Worm (Caenorhabditis elegans): ENCODE measurements around the gene enu-3.1.

The enu-3.1 gene

ce11 chrIII:10407198-10407663 is 28.8 kb upstream of the enu-3.1 start, which contains the start of gene hat-1:
hat-1 (minus strand) TSS chrIII:10407248.
- peak; percentile 92 for TF ChIP-seq zfp-2 (tag; optimal IDR thresholded peaks at IDR 0.05)
- no peak for TF ChIP-seq fos-1 (tag; optimal IDR thresholded peaks at IDR 0.05)
- TF ChIP-seq ceh-28 (tag; optimal IDR thresholded peaks at IDR 0.05): peak; percentile 25
- peak; percentile 45 for TF ChIP-seq Y5F2A.4 (GFP tag; optimal IDR thresholded peaks at IDR 0.05)
- TF ChIP-seq daf-12 (tag; optimal IDR thresholded peaks at IDR 0.05): no peak
- peak; percentile 94 for TF ChIP-seq lin-38 (GFP tag; IDR thresholded peaks at IDR 0.05)
- peak; percentile 89 for TF ChIP-seq nhr-25 (tag; optimal IDR thresholded peaks at IDR 0.05; ENCODE audit: borderline replicate concordance, insufficient read depth)
- peak; percentile 76; the same call in 1 of the 2 replicates for TF ChIP-seq lin-1 (GFP tag; IDR thresholded peaks at IDR 0.05)
- peak; percentile 93 for TF ChIP-seq dmd-6 (GFP tag; IDR thresholded peaks at IDR 0.05)
- peak; percentile 94 for TF ChIP-seq arid-1 (GFP tag; conservative IDR thresholded peaks at IDR 0.05)
- peak; percentile 57 for TF ChIP-seq jun-1 (tag; optimal IDR thresholded peaks at IDR 0.05)
- no peak for TF ChIP-seq nhr-237 (tag; optimal IDR thresholded peaks at IDR 0.05)
- peak in 1 of 2 experiments; percentile 40 for TF ChIP-seq ZK546.5 (tag; optimal IDR thresholded peaks at IDR 0.05)
- peak; percentile 96 for TF ChIP-seq ceh-20 (GFP tag; IDR thresholded peaks at IDR 0.05)
- TF ChIP-seq dmd-8 (GFP tag; IDR thresholded peaks at IDR 0.05): no peak
- no peak for TF ChIP-seq zag-1 (tag; optimal IDR thresholded peaks at IDR 0.05)
- TF ChIP-seq dve-1 (tag; optimal IDR thresholded peaks at IDR 0.05; ENCODE audit: insufficient read depth): peak; percentile 98
- peak; percentile 97 for TF ChIP-seq T26A8.4 (GFP tag; IDR thresholded peaks at IDR 0.05)
- no peak for TF ChIP-seq cey-2 (tag; optimal IDR thresholded peaks at IDR 0.05; ENCODE audit: borderline replicate concordance, insufficient read depth)
- peak; percentile 87 for TF ChIP-seq set-16 (GFP tag; IDR thresholded peaks at IDR 0.05)
- TF ChIP-seq lin-13 (GFP tag; optimal IDR thresholded peaks at IDR 0.05): peak; percentile 94
- TF ChIP-seq Y75B8A.6 (GFP tag; IDR thresholded peaks at IDR 0.05): no peak
- no peak for TF ChIP-seq skn-1 (tag; optimal IDR thresholded peaks at IDR 0.05)
- TF ChIP-seq nhr-48 (tag; optimal IDR thresholded peaks at IDR 0.05): peak; percentile 86
- peak; percentile 53 for TF ChIP-seq nhr-28 (tag; optimal IDR thresholded peaks at IDR 0.05)
- TF ChIP-seq mxl-2 (GFP tag; conservative IDR thresholded peaks at IDR 0.05): no peak
- peak; percentile 66 to 95 for TF ChIP-seq lsy-2 (tag; optimal IDR thresholded peaks at IDR 0.05)
- no peak for TF ChIP-seq unc-39 (tag; optimal IDR thresholded peaks at IDR 0.05)
- no peak for TF ChIP-seq attf-4 (tag; optimal IDR thresholded peaks at IDR 0.05)
- TF ChIP-seq aly-2 (tag; optimal IDR thresholded peaks at IDR 0.05): no peak
- no peak for TF ChIP-seq ces-1 (GFP tag; optimal IDR thresholded peaks at IDR 0.05)
- peak; percentile 75 for TF ChIP-seq Y48G9A.11 (GFP tag; IDR thresholded peaks at IDR 0.05)
- TF ChIP-seq F44E2.7 (GFP tag; IDR thresholded peaks at IDR 0.05): no peak
- peak; percentile 96 for TF ChIP-seq hlh-11 (tag; optimal IDR thresholded peaks at IDR 0.05)
- no peak for TF ChIP-seq lir-3 (tag; optimal IDR thresholded peaks at IDR 0.05)
- TF ChIP-seq ceh-32 (tag; optimal IDR thresholded peaks at IDR 0.05; ENCODE audit: poor library complexity): peak; percentile 37
- peak; percentile 95 for TF ChIP-seq mep-1 (tag; optimal IDR thresholded peaks at IDR 0.05)
- no peak for TF ChIP-seq Y105C5A.15 (GFP tag; IDR thresholded peaks at IDR 0.05)
- TF ChIP-seq zip-11 (GFP tag; IDR thresholded peaks at IDR 0.05): no peak
- TF ChIP-seq mdl-1 (tag; optimal IDR thresholded peaks at IDR 0.05): peak in 1 of 2 experiments; percentile 83
- no peak for TF ChIP-seq nhr-10 (tag; optimal IDR thresholded peaks at IDR 0.05)
- TF ChIP-seq nhr-77 (tag; optimal IDR thresholded peaks at IDR 0.05): peak; percentile 85
- peak; percentile 89 for TF ChIP-seq fkh-10 (GFP tag; optimal IDR thresholded peaks at IDR 0.05)
- peak; percentile 93 for TF ChIP-seq nhr-6 (tag; optimal IDR thresholded peaks at IDR 0.05)
- TF ChIP-seq zfp-3 (GFP tag; conservative IDR thresholded peaks at IDR 0.05): peak; percentile 90
- peak; percentile 93 for TF ChIP-seq egl-43 (GFP tag; IDR thresholded peaks at IDR 0.05)
- TF ChIP-seq ceh-62 (tag; optimal IDR thresholded peaks at IDR 0.05): no peak
- no peak for TF ChIP-seq lim-7 (GFP tag; IDR thresholded peaks at IDR 0.05)
- TF ChIP-seq rbr-2 (tag; optimal IDR thresholded peaks at IDR 0.05): peak; percentile 96
- peak; percentile 75 for TF ChIP-seq lin-15B (tag; optimal IDR thresholded peaks at IDR 0.05)
- TF ChIP-seq hif-1 (tag; optimal IDR thresholded peaks at IDR 0.05): peak; percentile 69 to 91
- TF ChIP-seq nhr-42 (GFP tag; IDR thresholded peaks at IDR 0.05): peak; percentile 93

Data from whole organism, L4 larva.